Worm (Caenorhabditis elegans) whole organism, midembryonic: ENCODE data around the gene H03G16.6.

Source experiments
- T22C8.4 ChIP-seq: fragments of 200-800 bp; sonication (Bioruptor generic); IDR thresholded peaks from 2 replicates; pipeline ENCODE4 v1.3.6; 2022; ENCODE audit warnings: missing genetic modification characterization, missing compliant biosample characterization
- cog-1 ChIP-seq: sonication (generic microtip); optimal IDR thresholded peaks from 2 replicates; lab custom pipeline; 2016; ENCODE audit warnings: missing genetic modification characterization, missing compliant biosample characterization
- ztf-23 ChIP-seq: fragments of 200-800 bp; sonication (Bioruptor generic); IDR thresholded peaks from 2 replicates; pipeline ENCODE4 v1.3.6; 2022; ENCODE audit warnings: missing genetic modification reagents, missing genetic modification characterization, missing compliant biosample characterization

ce11 chrX:15026008-15026407 lies 26.5 kb upstream of the H03G16.6 start, which contains the start of gene seb-3:
- TF ChIP-seq T22C8.4 (GFP tag; lab: Robert Waterston, UW), result no peak
- no peak for TF ChIP-seq cog-1 (tag; lab: Kevin White, UChicago)
- no peak for TF ChIP-seq ztf-23
